Worm (Caenorhabditis elegans): ENCODE results near the gene cnx-1.

DNA sequence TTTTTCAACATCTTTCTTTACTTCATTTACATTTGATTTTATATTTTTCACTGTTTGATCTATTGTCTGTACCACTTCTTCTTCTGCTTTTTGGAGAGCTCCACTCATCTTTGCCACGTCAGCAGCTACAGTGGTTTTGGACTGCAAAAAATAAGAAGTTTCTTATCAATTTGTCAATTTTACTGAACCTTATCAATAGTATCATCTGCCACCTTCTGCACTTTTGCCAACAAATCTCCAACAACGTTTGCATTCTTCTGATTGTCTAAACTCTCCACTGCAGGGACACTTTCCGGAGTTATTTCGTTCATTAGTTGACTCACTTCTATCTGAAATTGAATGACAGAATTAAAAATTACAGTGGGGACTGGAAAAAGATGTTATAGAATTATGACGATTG, 30.2 kb downstream of the cnx-1 start:
- TF ChIP-seq ceh-91 (GFP tag; IDR thresholded peaks at IDR 0.05) = no peak
- TF ChIP-seq lin-35 (GFP tag; optimal IDR thresholded peaks at IDR 0.05) = no peak
- no peak for TF ChIP-seq snpc-4 (GFP tag; optimal IDR thresholded peaks at IDR 0.05)
- no peak for TF ChIP-seq snpc-4 (tag; optimal IDR thresholded peaks at IDR 0.05)
- TF ChIP-seq ztf-18 (tag; optimal IDR thresholded peaks at IDR 0.05) = no peak
- no peak for TF ChIP-seq hsf-1 (GFP tag; IDR thresholded peaks at IDR 0.05)
- no peak for TF ChIP-seq egrh-3 (GFP tag; IDR thresholded peaks at IDR 0.05)
- TF ChIP-seq ceh-58 (GFP tag; IDR thresholded peaks at IDR 0.05) = no peak
- no peak for TF ChIP-seq cebp-2 (GFP tag; IDR thresholded peaks at IDR 0.05)
- TF ChIP-seq tbp1 (GFP tag; optimal IDR thresholded peaks at IDR 0.05) = no peak

Data from whole organism, young adult.